Worm (Caenorhabditis elegans) whole organism, L4 larva: ENCODE results near the gene gst-1.

Experiments used
- T20F7.1 ChIP-seq: fragments of 200-800 bp; sonication (Bioruptor generic); optimal IDR thresholded peaks from 2 replicates; lab custom pipeline; 2018; ENCODE audit warnings: mild to moderate bottlenecking, missing genetic modification characterization, missing compliant biosample characterization
- Y105C5A.15 ChIP-seq: fragments of 200-800 bp; sonication (Bioruptor generic); IDR thresholded peaks from 2 replicates; pipeline ENCODE4 v1.3.6; 2022; ENCODE audit warnings: missing genetic modification characterization, missing compliant biosample characterization
- ZK546.5 ChIP-seq, 2 experiments: sonication (generic microtip); optimal IDR thresholded peaks; 2 replicates each; lab custom pipeline; 2017; ENCODE audit warnings: missing biosample characterization in 2 of 2, missing genetic modification characterization in 2 of 2
- aha-1 ChIP-seq: fragments of 150-350 bp; peaks from one replicate; lab custom pipeline; 2014; ENCODE audit warnings: missing biosample characterization, missing genetic modification characterization
- ama-1 ChIP-seq: fragments of 150-350 bp; optimal IDR thresholded peaks from 2 replicates; lab custom pipeline; 2014; ENCODE audit warnings: inconsistent platforms, mixed read lengths
- arid-1 ChIP-seq: fragments of 200-800 bp; sonication (Bioruptor generic); conservative IDR thresholded peaks from 2 replicates; pipeline ENCODE4 v1.3.6; 2022; ENCODE audit warnings: missing genetic modification reagents, missing genetic modification characterization, missing compliant biosample characterization
- attf-4 ChIP-seq: sonication (generic microtip); optimal IDR thresholded peaks from 3 replicates; lab custom pipeline; 2017; ENCODE audit warnings: missing biosample characterization, missing genetic modification characterization
- cey-2 ChIP-seq: sonication (generic microtip); optimal IDR thresholded peaks from 3 replicates; lab custom pipeline; 2017; ENCODE audit warnings: missing genetic modification characterization, mild to moderate bottlenecking, missing compliant biosample characterization, antibody characterized with exemption, borderline replicate concordance; ENCODE audit not compliant: insufficient read depth
- daf-8 ChIP-seq: fragments of 200-800 bp; sonication (Bioruptor generic); IDR thresholded peaks from 2 replicates; pipeline ENCODE4 v1.3.6; 2022; ENCODE audit warnings: missing genetic modification characterization, missing compliant biosample characterization
- dmd-8 ChIP-seq: fragments of 200-800 bp; sonication (Bioruptor generic); IDR thresholded peaks from 2 replicates; pipeline ENCODE4 v1.3.6; 2022; ENCODE audit warnings: missing genetic modification characterization, missing compliant biosample characterization
- fkh-10 ChIP-seq: fragments of 150-350 bp; optimal IDR thresholded peaks from 2 replicates; lab custom pipeline; 2014; ENCODE audit warnings: missing biosample characterization, missing genetic modification reagents, missing genetic modification characterization
- lim-7 ChIP-seq: fragments of 200-800 bp; sonication (Bioruptor generic); IDR thresholded peaks from 2 replicates; pipeline ENCODE4 v1.3.6; 2022; ENCODE audit warnings: missing genetic modification characterization, missing compliant biosample characterization
- lin-1 ChIP-seq: fragments of 200-800 bp; sonication (Bioruptor generic); IDR thresholded peaks from 2 replicates; pipeline ENCODE4 v1.3.6; 2022; ENCODE audit warnings: missing genetic modification reagents, missing genetic modification characterization, missing compliant biosample characterization
- lir-3 ChIP-seq: sonication (generic microtip); optimal IDR thresholded peaks from 2 replicates; lab custom pipeline; 2016; ENCODE audit warnings: mild to moderate bottlenecking, missing genetic modification characterization, missing compliant biosample characterization
- mep-1 ChIP-seq: fragments of 150-350 bp; sonication (generic microtip); optimal IDR thresholded peaks from 3 replicates; lab custom pipeline; 2014; ENCODE audit warnings: missing biosample characterization, missing genetic modification characterization
- nhr-11 ChIP-seq: fragments of 150-350 bp; optimal IDR thresholded peaks from 2 replicates; lab custom pipeline; 2014; ENCODE audit warnings: missing biosample characterization, missing genetic modification characterization
- nhr-25 ChIP-seq: sonication (generic microtip); optimal IDR thresholded peaks from 2 replicates; lab custom pipeline; 2017; ENCODE audit warnings: missing genetic modification characterization, mild to moderate bottlenecking, missing compliant biosample characterization, antibody characterized with exemption, moderate library complexity, borderline replicate concordance; ENCODE audit not compliant: insufficient read depth
- nhr-48 ChIP-seq: sonication (generic microtip); optimal IDR thresholded peaks from 2 replicates; lab custom pipeline; 2016; ENCODE audit warnings: mild to moderate bottlenecking, missing genetic modification characterization, missing compliant biosample characterization
- nhr-76 ChIP-seq: fragments of 150-350 bp; optimal IDR thresholded peaks from 2 replicates; lab custom pipeline; 2014; ENCODE audit warnings: missing biosample characterization, missing genetic modification characterization
- php-3 ChIP-seq: fragments of 200-800 bp; sonication (Bioruptor generic); IDR thresholded peaks from 2 replicates; pipeline ENCODE4 v1.3.6; 2022; ENCODE audit warnings: missing genetic modification reagents, missing genetic modification characterization, missing compliant biosample characterization
- pqm-1 ChIP-seq: sonication (generic microtip); optimal IDR thresholded peaks from 2 replicates; lab custom pipeline; 2017; ENCODE audit warnings: missing biosample characterization, missing genetic modification characterization
- spr-1 ChIP-seq: sonication (generic microtip); optimal IDR thresholded peaks from 2 replicates; lab custom pipeline; 2016; ENCODE audit warnings: mild to moderate bottlenecking, missing genetic modification characterization, missing compliant biosample characterization
- zip-11 ChIP-seq: fragments of 200-800 bp; sonication (Bioruptor generic); IDR thresholded peaks from 2 replicates; pipeline ENCODE4 v1.3.6; 2022; ENCODE audit warnings: missing genetic modification characterization, missing compliant biosample characterization

Gene gst-1

DNA sequence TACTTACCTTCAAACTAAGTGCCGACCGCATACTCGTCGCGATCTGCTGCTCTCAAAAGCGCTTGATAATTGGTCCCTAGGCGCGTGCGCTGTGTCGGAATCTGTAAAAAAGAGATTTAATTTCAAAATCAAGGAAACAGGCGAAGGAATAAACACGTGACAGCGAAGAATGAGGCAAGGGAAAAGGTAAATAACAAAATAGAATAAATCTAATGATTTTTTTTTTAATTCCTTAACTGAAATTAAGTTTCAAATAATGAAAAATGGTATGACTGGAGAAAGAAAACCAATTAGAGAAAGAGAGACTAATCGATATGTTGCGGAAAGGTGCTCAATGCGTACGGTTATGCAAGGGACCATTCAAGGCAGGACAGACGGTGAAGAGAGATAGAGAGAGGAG, 50.0 kb downstream of the gst-1 start, which contains the start of gene cya-1:
Gene cya-1 (minus strand): TSS at position 101 of the 400 bp plus-strand sequence.
- no peak for TF ChIP-seq Y105C5A.15 (GFP tag; lab: Robert Waterston, UW)
- no peak for TF ChIP-seq nhr-76 (tag; lab: Kevin White, UChicago)
- no peak for TF ChIP-seq cey-2
- TF ChIP-seq dmd-8 (GFP tag; lab: Robert Waterston, UW) = no peak
- no peak for TF ChIP-seq arid-1
- no peak for TF ChIP-seq zip-11 (GFP tag; lab: Robert Waterston, UW)
- no peak for TF ChIP-seq attf-4
- TF ChIP-seq lim-7 = no peak
- no peak for TF ChIP-seq spr-1 (tag; lab: Kevin White, UChicago)
- TF ChIP-seq mep-1 (tag; lab: Kevin White, UChicago) = no peak
- no peak for TF ChIP-seq fkh-10 (GFP tag; lab: Kevin White, UChicago)
- TF ChIP-seq ZK546.5 (tag; optimal IDR thresholded peaks at IDR 0.05; lab: Kevin White, UChicago) = no peak
- no peak for TF ChIP-seq T20F7.1

DNA sequence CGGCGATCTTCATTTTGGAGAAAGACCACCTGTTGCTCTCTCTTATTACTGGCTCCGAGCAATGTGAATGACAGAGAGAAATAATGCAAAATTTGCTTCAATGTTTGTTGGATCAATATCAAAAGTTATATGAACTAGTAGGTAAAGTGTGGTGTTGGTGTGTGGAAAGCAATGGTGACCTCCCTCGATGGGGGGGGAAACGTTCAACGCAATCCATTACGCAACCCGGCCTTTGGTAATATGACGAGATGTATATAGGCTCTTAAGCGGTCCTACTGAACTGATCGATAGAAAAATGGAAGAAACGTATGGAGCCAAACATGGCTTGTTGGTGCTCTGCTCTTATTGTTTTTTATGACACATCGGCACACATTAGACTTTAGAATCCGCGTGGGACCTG, 50.6 kb downstream of the gst-1 start:
- TF ChIP-seq pqm-1 = no peak
- TF ChIP-seq nhr-25 (tag; lab: Kevin White, UChicago) = no peak
- no peak for TF ChIP-seq lin-1 (GFP tag; lab: Robert Waterston, UW)
- no peak for TF ChIP-seq ama-1 (lab: Kevin White, UChicago)
- TF ChIP-seq zip-11 (GFP tag; lab: Robert Waterston, UW) = no peak
- no peak for TF ChIP-seq nhr-48
- no peak for TF ChIP-seq php-3 (GFP tag; lab: Robert Waterston, UW)
- no peak for TF ChIP-seq aha-1
- no peak for TF ChIP-seq nhr-11 (tag; lab: Kevin White, UChicago)
- no peak for TF ChIP-seq lir-3 (tag; lab: Kevin White, UChicago)
- no peak for TF ChIP-seq daf-8 (GFP tag; lab: Robert Waterston, UW)
